Worm (Caenorhabditis elegans) whole organism, L2 larva: ENCODE measurements around the gene C23H5.11.

Experiments used
- lin-39 ChIP-seq: fragments of 150-350 bp; optimal IDR thresholded peaks from 2 replicates; lab custom pipeline; 2014; ENCODE audit warnings: missing biosample characterization, missing genetic modification reagents, missing genetic modification characterization
- nhr-237 ChIP-seq: fragments of 150-350 bp; optimal IDR thresholded peaks from 2 replicates; lab custom pipeline; 2014; ENCODE audit warnings: missing biosample characterization, missing genetic modification characterization

DNA sequence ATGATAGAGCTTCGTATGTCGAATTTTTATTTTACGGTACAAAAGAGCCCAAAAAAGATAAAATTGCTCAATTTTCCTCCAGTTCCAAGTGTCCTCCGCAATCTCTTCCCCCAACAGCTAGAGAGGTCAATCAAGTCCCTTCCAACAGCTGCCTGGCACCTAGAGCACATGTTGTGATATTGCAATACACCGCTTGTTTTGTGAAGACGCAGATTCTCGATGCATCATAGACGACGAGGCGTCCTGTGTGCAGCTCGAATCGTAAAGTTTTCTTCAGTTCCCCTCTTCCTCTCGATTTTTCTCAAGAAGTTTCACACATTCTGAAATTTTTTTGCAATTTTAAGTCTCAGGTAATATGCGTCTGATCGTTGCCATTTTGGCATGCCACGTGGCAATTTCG is 36.9 kb upstream of the C23H5.11 start, which contains the start of gene test-1:
- TF ChIP-seq nhr-237 (no peak), lin-39 (no peak)
